Fruit fly (Drosophila melanogaster) Kc167 (cell line): ENCODE results near the gene CG42869.

Experiments used
- Myc ChIP-seq: fragments of >200 bp; optimal IDR thresholded peaks from 2 replicates; lab custom pipeline; 2017; ENCODE audit warnings: missing external identifiers
- h ChIP-seq: fragments of >200 bp; optimal IDR thresholded peaks from 3 replicates; lab custom pipeline; 2018; ENCODE audit warnings: missing external identifiers
- insv ChIP-seq: fragments of >200 bp; optimal IDR thresholded peaks from 3 replicates; lab custom pipeline; 2018; ENCODE audit warnings: missing external identifiers
- psq ChIP-seq: fragments of >200 bp; optimal IDR thresholded peaks from 2 replicates; lab custom pipeline; 2017; ENCODE audit warnings: missing external identifiers
- ttk ChIP-seq: sonication (Bioruptor generic); optimal IDR thresholded peaks from 2 replicates; lab custom pipeline; 2017; ENCODE audit warnings: missing external identifiers

- no peak for TF ChIP-seq psq (lab: Kevin White, UChicago)
- no peak for TF ChIP-seq h (lab: Kevin White, UChicago)
- no peak for TF ChIP-seq Myc (lab: Kevin White, UChicago)
- TF ChIP-seq ttk (lab: Kevin White, UChicago): no peak
- no peak for TF ChIP-seq insv (lab: Kevin White, UChicago)
These were observed 12.6 kb upstream of the CG42869 start, which contains the start of gene CG31233 for dm6 chr3R:21748954-21749920.
